Worm (Caenorhabditis elegans): ENCODE results near the gene msrp-7.
A peak's percentile ranks its signal among the peaks of the same experiment; 100 is the strongest.

msrp-7 gene

ce11 chrII:10860840-10861239 is 50.0 kb downstream of the msrp-7 start, which contains the start of gene M106.3:
M106.3 (minus strand) TSS chrII:10860909.
- TF ChIP-seq madf-10 (tag; optimal IDR thresholded peaks at IDR 0.05): no peak
- peak; percentile 11 for TF ChIP-seq atf-7 (tag; optimal IDR thresholded peaks at IDR 0.05)
- no peak for TF ChIP-seq xnd-1 (tag; optimal IDR thresholded peaks at IDR 0.05)
- TF ChIP-seq Y95B8A.8 (GFP tag; IDR thresholded peaks at IDR 0.05): no peak
- TF ChIP-seq cebp-1 (GFP tag; IDR thresholded peaks at IDR 0.05): no peak
- TF ChIP-seq cebp-1 (tag; optimal IDR thresholded peaks at IDR 0.05): peak; percentile 41
- TF ChIP-seq attf-5 (GFP tag; optimal IDR thresholded peaks at IDR 0.05): peak; percentile 7
- no peak for TF ChIP-seq ceh-79 (tag; optimal IDR thresholded peaks at IDR 0.05)
- TF ChIP-seq nhr-80 (tag; optimal IDR thresholded peaks at IDR 0.05): peak; percentile 94
- TF ChIP-seq akir-1 (GFP tag; optimal IDR thresholded peaks at IDR 0.05): no peak
- no peak for TF ChIP-seq gei-17 (GFP tag; optimal IDR thresholded peaks at IDR 0.05)
- TF ChIP-seq dox-1 (GFP tag; IDR thresholded peaks at IDR 0.05): peak; percentile 61; the same call in 1 of the 2 replicates

- TF ChIP-seq nfyb-1 (GFP tag; IDR thresholded peaks at IDR 0.05): peak; percentile 80
- no peak for TF ChIP-seq F55B11.4 (tag; optimal IDR thresholded peaks at IDR 0.05; ENCODE audit: borderline replicate concordance, insufficient read depth)
These were observed 50.5 kb downstream of the msrp-7 start for ce11 chrII:10861305-10861704.
